Worm (Caenorhabditis elegans) whole organism, young adult: ENCODE data around the gene Y102A11A.1.
"Not testable (repeated sequence)": the region's sequence is repeated elsewhere in the genome, so short reads cannot be mapped to it uniquely, and the experiment has no call there.

Experiments
- ama-1 ChIP-seq, 3 experiments: fragments of 150-350 bp in 1 of 3; sonication (generic microtip) in 2 of 3; optimal IDR thresholded peaks; 2 replicates each; lab custom pipeline; 2014 to 2018; ENCODE audit warnings: missing biosample characterization in 2 of 3, missing genetic modification characterization in 2 of 3, missing genetic modification reagents in 2 of 3
- hrde-1 ChIP-seq: sonication (generic microtip); optimal IDR thresholded peaks from 2 replicates; lab custom pipeline; 2016; ENCODE audit warnings: missing genetic modification characterization, mild to moderate bottlenecking, missing compliant biosample characterization, moderate library complexity, missing genotype, missing genetic modification reagents, borderline replicate concordance
- ztf-3 ChIP-seq: fragments of 200-800 bp; sonication (Bioruptor generic); optimal IDR thresholded peaks from 2 replicates; lab custom pipeline; 2018; ENCODE audit warnings: mild to moderate bottlenecking, missing genetic modification characterization, missing compliant biosample characterization

- TF ChIP-seq hrde-1 (tag; lab: Kevin White, UChicago); ztf-3 (GFP tag; lab: Kevin White, UChicago); ama-1 (optimal IDR thresholded peaks at IDR 0.05; lab: Kevin White, UChicago); ama-1 (GFP tag; optimal IDR thresholded peaks at IDR 0.05; lab: Kevin White, UChicago): not testable (repeated sequence)
Observed at ce11 chrX:2056875-2057274, 5.3 kb downstream of the Y102A11A.1 start.
